Worm (Caenorhabditis elegans): ENCODE measurements around the gene H41C03.3.

H41C03.3 gene

ce11 chrII:5863893-5864292, 18.3 kb downstream of the H41C03.3 start, which contains the start of gene tag-234:
Gene tag-234 (plus strand): TSS chrII:5864193.
- TF ChIP-seq ceh-36 (tag; optimal IDR thresholded peaks at IDR 0.05) (no peak), ets-7 (tag; optimal IDR thresholded peaks at IDR 0.05) (no peak), ama-1 (optimal IDR thresholded peaks at IDR 0.05) (no peak), hmg-4 (GFP tag; optimal IDR thresholded peaks at IDR 0.05) (no peak), aly-1 (tag; optimal IDR thresholded peaks at IDR 0.05) (no peak), tra-4 (tag; optimal IDR thresholded peaks at IDR 0.05) (no peak), sea-1 (GFP tag; conservative IDR thresholded peaks at IDR 0.05) (no peak), pes-1 (GFP tag; IDR thresholded peaks at IDR 0.05) (no peak), hnd-1 (tag; optimal IDR thresholded peaks at IDR 0.05) (no peak), B0310.2 (tag; optimal IDR thresholded peaks at IDR 0.05) (no peak), flt-1 (GFP tag; IDR thresholded peaks at IDR 0.05) (no peak), scrt-1 (GFP tag; IDR thresholded peaks at IDR 0.05) (no peak), tbx-11 (GFP tag; IDR thresholded peaks at IDR 0.05) (no peak), F13C5.2 (tag; optimal IDR thresholded peaks at IDR 0.05) (no peak), tbx-37 (GFP tag; conservative IDR thresholded peaks at IDR 0.05) (no peak), ceh-13 (GFP tag; optimal IDR thresholded peaks at IDR 0.05) (no peak), hmbx-1 (tag; optimal IDR thresholded peaks at IDR 0.05) (no peak)

- no peak for TF ChIP-seq flt-1 (GFP tag; IDR thresholded peaks at IDR 0.05)
- TF ChIP-seq aly-1 (tag; optimal IDR thresholded peaks at IDR 0.05), result no peak
- TF ChIP-seq ceh-36 (tag; optimal IDR thresholded peaks at IDR 0.05), result no peak
- TF ChIP-seq scrt-1 (GFP tag; IDR thresholded peaks at IDR 0.05), result no peak
- TF ChIP-seq sea-1 (GFP tag; conservative IDR thresholded peaks at IDR 0.05), result no peak
- no peak for TF ChIP-seq B0310.2 (tag; optimal IDR thresholded peaks at IDR 0.05)
- TF ChIP-seq tbx-11 (GFP tag; IDR thresholded peaks at IDR 0.05), result no peak
- no peak for TF ChIP-seq hnd-1 (tag; optimal IDR thresholded peaks at IDR 0.05)
- no peak for TF ChIP-seq ceh-13 (GFP tag; optimal IDR thresholded peaks at IDR 0.05)
- TF ChIP-seq pes-1 (GFP tag; IDR thresholded peaks at IDR 0.05), result no peak
- TF ChIP-seq F13C5.2 (tag; optimal IDR thresholded peaks at IDR 0.05), result no peak
- no peak for TF ChIP-seq ets-7 (tag; optimal IDR thresholded peaks at IDR 0.05)
- no peak for TF ChIP-seq hmbx-1 (tag; optimal IDR thresholded peaks at IDR 0.05)
- no peak for TF ChIP-seq tra-4 (tag; optimal IDR thresholded peaks at IDR 0.05)
- TF ChIP-seq ama-1 (optimal IDR thresholded peaks at IDR 0.05), result no peak
- no peak for TF ChIP-seq tbx-37 (GFP tag; conservative IDR thresholded peaks at IDR 0.05)
- TF ChIP-seq hmg-4 (GFP tag; optimal IDR thresholded peaks at IDR 0.05), result no peak
Measured at ce11 chrII:5865405-5866308, 20.1 kb downstream of the H41C03.3 start, which contains the start of gene F55C12.19. Gene F55C12.19 (plus strand): TSS chrII:5866139.

DNA sequence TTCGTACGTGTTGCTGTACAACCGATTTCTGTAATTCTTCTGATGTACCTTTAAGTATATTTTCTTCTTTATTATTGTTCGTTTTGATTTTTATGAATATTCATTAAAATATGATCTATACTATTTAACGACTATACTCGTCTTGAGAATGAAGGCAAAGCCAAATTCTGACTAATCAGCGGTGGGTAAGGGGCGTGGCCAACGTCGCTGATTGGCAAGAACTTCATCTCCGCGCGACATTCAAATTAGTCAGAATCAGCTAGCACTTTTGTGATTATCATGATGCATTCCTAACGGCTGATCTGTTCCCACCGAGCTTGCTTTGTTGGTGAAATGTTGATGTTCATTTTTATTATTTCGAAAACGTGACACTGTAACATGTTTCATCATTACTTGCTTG, 21.3 kb downstream of the H41C03.3 start:
- TF ChIP-seq tbx-37 (GFP tag; conservative IDR thresholded peaks at IDR 0.05), result no peak
- no peak for TF ChIP-seq sea-1 (GFP tag; conservative IDR thresholded peaks at IDR 0.05)
- TF ChIP-seq aly-1 (tag; optimal IDR thresholded peaks at IDR 0.05), result no peak
- TF ChIP-seq hmbx-1 (tag; optimal IDR thresholded peaks at IDR 0.05), result no peak
- TF ChIP-seq F13C5.2 (tag; optimal IDR thresholded peaks at IDR 0.05), result no peak

DNA sequence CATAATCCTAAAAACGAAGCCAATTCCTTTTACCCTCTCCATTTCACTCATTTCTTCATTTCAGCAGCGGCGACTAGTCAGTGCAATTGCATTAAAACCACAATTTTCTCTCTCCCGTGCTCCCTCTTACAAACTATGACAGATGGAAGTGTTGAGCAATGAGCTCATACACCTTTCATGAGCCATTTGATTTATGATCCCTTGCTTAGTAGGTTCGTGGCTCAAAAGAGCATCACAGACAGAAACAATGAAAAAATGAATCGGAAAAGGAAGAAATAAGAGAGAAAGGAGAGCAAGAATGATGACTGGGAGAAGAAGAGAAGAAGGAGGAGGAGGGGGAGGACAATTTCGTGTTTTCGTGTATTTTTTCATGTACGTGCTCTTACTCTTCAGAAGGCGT, 25.9 kb downstream of the H41C03.3 start:
- TF ChIP-seq hmg-4 (GFP tag; optimal IDR thresholded peaks at IDR 0.05), result no peak
- no peak for TF ChIP-seq ceh-36 (tag; optimal IDR thresholded peaks at IDR 0.05)

ce11 chrII:5872414-5872813, 26.8 kb downstream of the H41C03.3 start:
- TF ChIP-seq sea-1 (GFP tag; conservative IDR thresholded peaks at IDR 0.05) (no peak), ceh-36 (tag; optimal IDR thresholded peaks at IDR 0.05) (no peak), tbx-11 (GFP tag; IDR thresholded peaks at IDR 0.05) (no peak), ets-7 (tag; optimal IDR thresholded peaks at IDR 0.05) (no peak), hmg-4 (GFP tag; optimal IDR thresholded peaks at IDR 0.05) (no peak), ama-1 (optimal IDR thresholded peaks at IDR 0.05) (no peak), tra-4 (tag; optimal IDR thresholded peaks at IDR 0.05) (no peak), flt-1 (GFP tag; IDR thresholded peaks at IDR 0.05) (no peak), tbx-37 (GFP tag; conservative IDR thresholded peaks at IDR 0.05) (no peak)

- TF ChIP-seq F13C5.2 (tag; optimal IDR thresholded peaks at IDR 0.05) (no peak), ceh-13 (GFP tag; optimal IDR thresholded peaks at IDR 0.05) (no peak)
Measured at ce11 chrII:5873564-5874070, 28.0 kb downstream of the H41C03.3 start, which contains the start of gene tex-2. Gene tex-2 (minus strand): TSS chrII:5873614.

DNA sequence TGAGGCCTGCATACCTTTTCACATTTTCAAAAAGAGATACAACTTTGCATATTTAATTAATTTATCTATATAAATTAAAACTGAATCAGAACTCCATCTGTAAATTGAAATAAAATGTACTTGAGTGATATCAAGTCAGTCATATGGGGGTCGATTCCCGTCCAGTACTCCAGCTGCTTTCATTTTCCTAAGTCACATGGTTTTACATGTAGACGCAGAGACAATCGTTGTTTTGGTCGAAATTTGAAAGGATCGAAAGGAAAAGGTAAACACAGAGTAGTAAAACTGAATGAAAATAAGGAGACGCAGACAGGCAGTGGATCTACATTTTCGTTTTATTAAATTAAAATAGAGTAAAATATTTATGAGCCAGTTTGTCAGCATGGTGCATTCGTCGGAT, 28.6 kb downstream of the H41C03.3 start:
- TF ChIP-seq F13C5.2 (tag; optimal IDR thresholded peaks at IDR 0.05), result no peak
- no peak for TF ChIP-seq aly-1 (tag; optimal IDR thresholded peaks at IDR 0.05)
- TF ChIP-seq tbx-11 (GFP tag; IDR thresholded peaks at IDR 0.05), result no peak
- no peak for TF ChIP-seq flt-1 (GFP tag; IDR thresholded peaks at IDR 0.05)
- no peak for TF ChIP-seq hnd-1 (tag; optimal IDR thresholded peaks at IDR 0.05)
- no peak for TF ChIP-seq ets-7 (tag; optimal IDR thresholded peaks at IDR 0.05)
- no peak for TF ChIP-seq hmg-4 (GFP tag; optimal IDR thresholded peaks at IDR 0.05)
- no peak for TF ChIP-seq ceh-36 (tag; optimal IDR thresholded peaks at IDR 0.05)
- TF ChIP-seq scrt-1 (GFP tag; IDR thresholded peaks at IDR 0.05), result no peak
- TF ChIP-seq hmbx-1 (tag; optimal IDR thresholded peaks at IDR 0.05), result no peak
- no peak for TF ChIP-seq tra-4 (tag; optimal IDR thresholded peaks at IDR 0.05)
- TF ChIP-seq B0310.2 (tag; optimal IDR thresholded peaks at IDR 0.05), result no peak

DNA sequence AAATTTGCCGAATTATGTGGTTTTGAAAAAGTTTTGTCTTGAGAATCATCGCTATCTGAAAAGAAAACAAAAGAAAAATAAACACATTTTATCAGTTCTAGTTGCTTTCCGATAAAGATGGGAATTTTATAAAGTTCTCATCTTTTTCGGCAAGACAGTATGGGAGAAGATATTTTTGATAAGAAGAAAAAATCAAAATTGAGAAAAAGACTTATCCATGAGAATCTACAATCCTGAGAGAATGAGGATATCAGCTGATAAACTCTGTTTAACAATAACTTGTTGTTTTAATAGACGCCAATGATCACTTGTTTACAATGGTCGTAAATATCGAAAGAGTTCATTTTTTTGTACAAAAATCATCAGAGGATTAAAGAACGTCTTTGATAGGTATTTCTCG, 30.5 kb downstream of the H41C03.3 start, which contains the start of gene F55C12.6:
F55C12.6 (minus strand) TSS at position 101 of the 400 bp plus-strand sequence.
- no peak for TF ChIP-seq pes-1 (GFP tag; IDR thresholded peaks at IDR 0.05)
- TF ChIP-seq flt-1 (GFP tag; IDR thresholded peaks at IDR 0.05), result no peak
- TF ChIP-seq ceh-36 (tag; optimal IDR thresholded peaks at IDR 0.05), result no peak
- TF ChIP-seq tbx-37 (GFP tag; conservative IDR thresholded peaks at IDR 0.05), result no peak
- TF ChIP-seq ceh-13 (GFP tag; optimal IDR thresholded peaks at IDR 0.05), result no peak
- TF ChIP-seq B0310.2 (tag; optimal IDR thresholded peaks at IDR 0.05), result no peak
- TF ChIP-seq tra-4 (tag; optimal IDR thresholded peaks at IDR 0.05), result no peak
- no peak for TF ChIP-seq hmg-4 (GFP tag; optimal IDR thresholded peaks at IDR 0.05)
- no peak for TF ChIP-seq hnd-1 (tag; optimal IDR thresholded peaks at IDR 0.05)
- no peak for TF ChIP-seq ets-7 (tag; optimal IDR thresholded peaks at IDR 0.05)
- TF ChIP-seq ama-1 (optimal IDR thresholded peaks at IDR 0.05), result no peak
- TF ChIP-seq sea-1 (GFP tag; conservative IDR thresholded peaks at IDR 0.05), result no peak
- no peak for TF ChIP-seq tbx-11 (GFP tag; IDR thresholded peaks at IDR 0.05)
- TF ChIP-seq scrt-1 (GFP tag; IDR thresholded peaks at IDR 0.05), result no peak
- no peak for TF ChIP-seq hmbx-1 (tag; optimal IDR thresholded peaks at IDR 0.05)
- no peak for TF ChIP-seq aly-1 (tag; optimal IDR thresholded peaks at IDR 0.05)
- TF ChIP-seq F13C5.2 (tag; optimal IDR thresholded peaks at IDR 0.05), result no peak

Data from whole organism, early embryonic.